Worm (Caenorhabditis elegans) whole organism, young adult: ENCODE results near the gene F25B5.3.

Experiments used
- B0035.1 ChIP-seq: sonication (generic microtip); optimal IDR thresholded peaks from 2 replicates; lab custom pipeline; 2016; ENCODE audit warnings: missing genetic modification characterization, mild to moderate bottlenecking, missing compliant biosample characterization, missing genotype, missing genetic modification reagents
- B0261.1 ChIP-seq: sonication (generic microtip); optimal IDR thresholded peaks from 2 replicates; lab custom pipeline; 2016; ENCODE audit warnings: mild to moderate bottlenecking, missing genetic modification characterization, moderate library complexity, missing compliant biosample characterization
- C17E4.6 ChIP-seq: fragments of 200-800 bp; sonication (Bioruptor generic); IDR thresholded peaks from 2 replicates; pipeline ENCODE4 v1.3.6; 2022; ENCODE audit warnings: missing genetic modification reagents, missing genetic modification characterization, missing compliant biosample characterization
- F10E7.11 ChIP-seq: sonication (generic microtip); optimal IDR thresholded peaks from 2 replicates; lab custom pipeline; 2017; ENCODE audit warnings: mild to moderate bottlenecking, missing genetic modification characterization, moderate library complexity, missing compliant biosample characterization
- F23B12.7 ChIP-seq: sonication (generic microtip); optimal IDR thresholded peaks from 2 replicates; lab custom pipeline; 2017; ENCODE audit warnings: missing genetic modification characterization, mild to moderate bottlenecking, missing compliant biosample characterization, antibody characterized with exemption, moderate library complexity; ENCODE audit not compliant: insufficient read depth
- F57A8.1 ChIP-seq: fragments of 200-800 bp; sonication (Bioruptor generic); optimal IDR thresholded peaks from 2 replicates; lab custom pipeline; 2018; ENCODE audit warnings: mild to moderate bottlenecking, missing genetic modification characterization, moderate library complexity, missing compliant biosample characterization
- K11D2.4 ChIP-seq: fragments of 200-800 bp; sonication (Bioruptor generic); IDR thresholded peaks from 2 replicates; pipeline ENCODE4 v1.3.6; 2022; ENCODE audit warnings: missing genetic modification reagents, missing genetic modification characterization, missing compliant biosample characterization
- T07F8.4 ChIP-seq: sonication (generic microtip); optimal IDR thresholded peaks from 2 replicates; lab custom pipeline; 2016; ENCODE audit warnings: mild to moderate bottlenecking, missing genetic modification characterization, moderate library complexity, missing compliant biosample characterization
- T26A5.8 ChIP-seq: sonication (generic microtip); optimal IDR thresholded peaks from 2 replicates; lab custom pipeline; 2016; ENCODE audit warnings: missing genetic modification characterization, missing compliant biosample characterization
- Y56A3A.18 ChIP-seq: fragments of 200-800 bp; sonication (Bioruptor generic); IDR thresholded peaks from 2 replicates; pipeline ENCODE4 v1.3.6; 2022; ENCODE audit warnings: missing genetic modification reagents, missing genetic modification characterization, missing compliant biosample characterization
- Y79H2A.3 ChIP-seq: fragments of 200-800 bp; sonication (Bioruptor generic); conservative IDR thresholded peaks from 2 replicates; pipeline ENCODE4 v1.3.6; 2022; ENCODE audit warnings: missing genetic modification reagents, missing genetic modification characterization, missing compliant biosample characterization
- ZK185.1 ChIP-seq: sonication (generic microtip); optimal IDR thresholded peaks from 2 replicates; lab custom pipeline; 2016; ENCODE audit warnings: mild to moderate bottlenecking, missing genetic modification characterization, missing compliant biosample characterization; ENCODE audit not compliant: poor library complexity, severe bottlenecking
- ama-1 ChIP-seq, 3 experiments: fragments of 150-350 bp in 1 of 3; sonication (generic microtip) in 2 of 3; optimal IDR thresholded peaks; 2 replicates each; lab custom pipeline; 2014 to 2018; ENCODE audit warnings: missing biosample characterization in 2 of 3, missing genetic modification characterization in 2 of 3, missing genetic modification reagents in 2 of 3
- aptf-2 ChIP-seq: fragments of 200-800 bp; sonication (Bioruptor generic); conservative IDR thresholded peaks from 2 replicates; pipeline ENCODE4 v1.3.6; 2022; ENCODE audit warnings: missing genetic modification reagents, missing genetic modification characterization, missing compliant biosample characterization
- athp-1 ChIP-seq: sonication (generic microtip); optimal IDR thresholded peaks from 2 replicates; lab custom pipeline; 2017; ENCODE audit warnings: mild to moderate bottlenecking, missing genetic modification characterization, missing compliant biosample characterization
- attf-5 ChIP-seq: fragments of 200-800 bp; sonication (Bioruptor generic); optimal IDR thresholded peaks from 2 replicates; lab custom pipeline; 2018; ENCODE audit warnings: mild to moderate bottlenecking, missing genetic modification characterization, missing compliant biosample characterization
- bed-2 ChIP-seq: fragments of 200-800 bp; sonication (Bioruptor generic); IDR thresholded peaks from 2 replicates; pipeline ENCODE4 v1.3.6; 2022; ENCODE audit warnings: missing genetic modification reagents, missing genetic modification characterization, missing compliant biosample characterization
- cebp-1 ChIP-seq, 2 experiments: fragments of 200-800 bp in 1 of 2; sonication (Bioruptor generic) in 1 of 2; sonication (generic microtip) in 1 of 2; IDR thresholded peaks in 1 of 2; optimal IDR thresholded peaks in 1 of 2; 2 replicates each; pipeline versions ENCODE4 v1.3.6 to Lab custom; 2017 to 2022; ENCODE audit warnings: missing compliant biosample characterization in 2 of 2, missing genetic modification characterization in 2 of 2, mild to moderate bottlenecking in 1 of 2, missing genetic modification reagents in 1 of 2, moderate library complexity in 1 of 2
- ceh-100 ChIP-seq: fragments of 200-800 bp; sonication (Bioruptor generic); IDR thresholded peaks from 2 replicates; pipeline ENCODE4 v1.3.6; 2022; ENCODE audit warnings: missing genetic modification reagents, missing genetic modification characterization, missing compliant biosample characterization
- ceh-58 ChIP-seq: fragments of 200-800 bp; sonication (Bioruptor generic); IDR thresholded peaks from 2 replicates; pipeline ENCODE4 v1.3.6; 2022; ENCODE audit warnings: missing genetic modification characterization, missing compliant biosample characterization
- dox-1 ChIP-seq: fragments of 200-800 bp; sonication (Bioruptor generic); IDR thresholded peaks from 2 replicates; pipeline ENCODE4 v1.3.6; 2022; ENCODE audit warnings: missing genetic modification reagents, missing genetic modification characterization, missing compliant biosample characterization
- egl-18 ChIP-seq: fragments of 200-800 bp; sonication (Bioruptor generic); IDR thresholded peaks from 2 replicates; pipeline ENCODE4 v1.3.6; 2022; ENCODE audit warnings: missing genetic modification reagents, missing genetic modification characterization, missing compliant biosample characterization
- egrh-3 ChIP-seq: fragments of 200-800 bp; sonication (Bioruptor generic); IDR thresholded peaks from 2 replicates; pipeline ENCODE4 v1.3.6; 2022; ENCODE audit warnings: missing genetic modification reagents, missing genetic modification characterization, missing compliant biosample characterization
- ekl-4 ChIP-seq: fragments of 200-800 bp; sonication (Bioruptor generic); IDR thresholded peaks from 2 replicates; pipeline ENCODE4 v1.3.6; 2022; ENCODE audit warnings: missing genetic modification reagents, missing genetic modification characterization, missing compliant biosample characterization
- gei-17 ChIP-seq: fragments of 200-800 bp; sonication (Bioruptor generic); optimal IDR thresholded peaks from 2 replicates; lab custom pipeline; 2018; ENCODE audit warnings: mild to moderate bottlenecking, missing genetic modification characterization, missing compliant biosample characterization
- him-1 ChIP-seq: sonication (generic microtip); optimal IDR thresholded peaks from 2 replicates; lab custom pipeline; 2016; ENCODE audit warnings: missing genotype, missing genetic modification reagents, missing genetic modification characterization, missing compliant biosample characterization
- hmg-1.2 ChIP-seq: fragments of 200-800 bp; sonication (Bioruptor generic); IDR thresholded peaks from 2 replicates; pipeline ENCODE4 v1.3.6; 2022; ENCODE audit warnings: missing genetic modification reagents, missing genetic modification characterization, missing compliant biosample characterization
- hmg-20 ChIP-seq: fragments of 200-800 bp; sonication (Bioruptor generic); IDR thresholded peaks from 2 replicates; pipeline ENCODE4 v1.3.6; 2022; ENCODE audit warnings: missing genetic modification reagents, missing genetic modification characterization, missing compliant biosample characterization
- lin-26 ChIP-seq: fragments of 200-800 bp; sonication (Bioruptor generic); IDR thresholded peaks from 2 replicates; pipeline ENCODE4 v1.3.6; 2022; ENCODE audit warnings: missing genetic modification reagents, missing genetic modification characterization, missing compliant biosample characterization
- lin-35 ChIP-seq, 3 experiments: fragments of 150-350 bp in 2 of 3; sonication (generic microtip) in 1 of 3; optimal IDR thresholded peaks; 2 replicates each; lab custom pipeline; 2014 to 2018; ENCODE audit warnings: missing biosample characterization in 3 of 3, missing genetic modification characterization in 3 of 3, missing genetic modification reagents in 3 of 3
- lin-54 ChIP-seq: fragments of 200-800 bp; sonication (Bioruptor generic); optimal IDR thresholded peaks from 2 replicates; lab custom pipeline; 2018; ENCODE audit warnings: mild to moderate bottlenecking, missing genetic modification characterization, missing compliant biosample characterization
- madf-3 ChIP-seq: fragments of 200-800 bp; sonication (Bioruptor generic); IDR thresholded peaks from 2 replicates; pipeline ENCODE4 v1.3.6; 2022; ENCODE audit warnings: missing genetic modification reagents, missing genetic modification characterization, missing compliant biosample characterization
- madf-6 ChIP-seq: fragments of 200-800 bp; sonication (Bioruptor generic); IDR thresholded peaks from 2 replicates; pipeline ENCODE4 v1.3.6; 2022; ENCODE audit warnings: missing genetic modification reagents, missing genetic modification characterization, missing compliant biosample characterization
- mcd-1 ChIP-seq: fragments of 200-800 bp; sonication (Bioruptor generic); IDR thresholded peaks from 2 replicates; pipeline ENCODE4 v1.3.6; 2022; ENCODE audit warnings: missing genetic modification reagents, missing genetic modification characterization, missing compliant biosample characterization
- nfyb-1 ChIP-seq: fragments of 200-800 bp; sonication (Bioruptor generic); IDR thresholded peaks from 2 replicates; pipeline ENCODE4 v1.3.6; 2022; ENCODE audit warnings: missing genetic modification reagents, missing genetic modification characterization, missing compliant biosample characterization
- rec-8 ChIP-seq, 2 experiments: sonication (generic microtip); optimal IDR thresholded peaks; 2 replicates each; lab custom pipeline; 2016; ENCODE audit warnings: mild to moderate bottlenecking in 2 of 2, missing genetic modification characterization in 2 of 2, missing genetic modification reagents in 2 of 2, missing genotype in 2 of 2, missing biosample characterization in 1 of 2, missing compliant biosample characterization in 1 of 2, moderate library complexity in 1 of 2
- repo-1 ChIP-seq: sonication (generic microtip); optimal IDR thresholded peaks from 2 replicates; lab custom pipeline; 2017; ENCODE audit warnings: mild to moderate bottlenecking, missing genetic modification characterization, missing compliant biosample characterization
- snpc-1.1 ChIP-seq: sonication (generic microtip); optimal IDR thresholded peaks from 2 replicates; lab custom pipeline; 2017; ENCODE audit warnings: missing genetic modification characterization, mild to moderate bottlenecking, missing compliant biosample characterization, antibody characterized with exemption, moderate library complexity, missing genotype, missing genetic modification reagents; ENCODE audit not compliant: insufficient read depth
- somi-1 ChIP-seq: fragments of 200-800 bp; sonication (Bioruptor generic); optimal IDR thresholded peaks from 2 replicates; lab custom pipeline; 2018; ENCODE audit warnings: mild to moderate bottlenecking, missing genetic modification characterization, missing compliant biosample characterization
- sptf-2 ChIP-seq: fragments of 200-800 bp; sonication (Bioruptor generic); optimal IDR thresholded peaks from 2 replicates; lab custom pipeline; 2018; ENCODE audit warnings: mild to moderate bottlenecking, missing genetic modification characterization, missing compliant biosample characterization
- tlf-1 ChIP-seq: fragments of 200-800 bp; sonication (Bioruptor generic); optimal IDR thresholded peaks from 2 replicates; lab custom pipeline; 2018; ENCODE audit warnings: mild to moderate bottlenecking, missing genetic modification characterization, missing compliant biosample characterization
- zfh-2 ChIP-seq: fragments of 200-800 bp; sonication (Bioruptor generic); conservative IDR thresholded peaks from 2 replicates; pipeline ENCODE4 v1.3.6; 2022; ENCODE audit warnings: missing genetic modification reagents, missing genetic modification characterization, missing compliant biosample characterization
- ztf-18 ChIP-seq: sonication (generic microtip); optimal IDR thresholded peaks from 2 replicates; lab custom pipeline; 2016; ENCODE audit warnings: missing genotype, mild to moderate bottlenecking, missing genetic modification characterization, missing compliant biosample characterization

The F25B5.3 gene

ce11 chrIII:5953041-5953912 is 4.6 kb downstream of the F25B5.3 start (continued):
- peak; percentile 7; the same call in 1 of the 2 replicates for TF ChIP-seq ekl-4
- no peak for TF ChIP-seq cebp-1 (GFP tag; IDR thresholded peaks at IDR 0.05; lab: Robert Waterston, UW)
- TF ChIP-seq cebp-1 (tag; optimal IDR thresholded peaks at IDR 0.05; lab: Kevin White, UChicago) = peak; percentile 35
- TF ChIP-seq hmg-20 = peak; percentile 28; the same call in 1 of the 2 replicates
- 0 out of 2 replicates have a peak, but pooled peaks have one; percentile 62 for TF ChIP-seq ceh-58 (GFP tag; lab: Robert Waterston, UW)
- TF ChIP-seq K11D2.4 (GFP tag; lab: Robert Waterston, UW) = 0 out of 2 replicates have a peak, but pooled peaks have one; percentile 22
- TF ChIP-seq T07F8.4 (tag; lab: Kevin White, UChicago) = no peak
- TF ChIP-seq dox-1 (GFP tag; lab: Robert Waterston, UW) = peak; percentile 35; the same call in 1 of the 2 replicates
- TF ChIP-seq aptf-2 (GFP tag; lab: Robert Waterston, UW) = no peak
- peak; percentile 38; the same call in 1 of the 2 replicates for TF ChIP-seq lin-26 (GFP tag; lab: Robert Waterston, UW)
- TF ChIP-seq tlf-1 (GFP tag; lab: Kevin White, UChicago) = peak; percentile 43
- 0 out of 2 replicates have a peak, but pooled peaks have one; percentile 49 for TF ChIP-seq Y79H2A.3 (GFP tag; lab: Robert Waterston, UW)
- TF ChIP-seq Y56A3A.18 (GFP tag; lab: Robert Waterston, UW) = 0 out of 2 replicates have a peak, but pooled peaks have one; percentile 74
- TF ChIP-seq gei-17 (GFP tag; lab: Kevin White, UChicago) = no peak
- TF ChIP-seq rec-8 (tag; optimal IDR thresholded peaks at IDR 0.05; lab: Kevin White, UChicago) = peak; percentile 7 to 29
- TF ChIP-seq ama-1 (optimal IDR thresholded peaks at IDR 0.05; lab: Kevin White, UChicago) = peak; percentile 2
- peak in 1 of 2 experiments; percentile 70 for TF ChIP-seq ama-1 (GFP tag; optimal IDR thresholded peaks at IDR 0.05; lab: Kevin White, UChicago)
- TF ChIP-seq athp-1 = peak; percentile 31
- TF ChIP-seq F57A8.1 (GFP tag; lab: Kevin White, UChicago) = no peak
- TF ChIP-seq lin-35 (GFP tag; optimal IDR thresholded peaks at IDR 0.05; lab: Kevin White, UChicago) = peak in 1 of 3 experiments; percentile 52
- TF ChIP-seq B0261.1 (tag; lab: Kevin White, UChicago) = no peak
- 0 out of 2 replicates have a peak, but pooled peaks have one; percentile 3 for TF ChIP-seq egl-18 (GFP tag; lab: Robert Waterston, UW)
- 0 out of 2 replicates have a peak, but pooled peaks have one; percentile 30 for TF ChIP-seq madf-3 (GFP tag; lab: Robert Waterston, UW)
- 0 out of 2 replicates have a peak, but pooled peaks have one; percentile 23 for TF ChIP-seq madf-6
- TF ChIP-seq F10E7.11 (tag; lab: Kevin White, UChicago) = peak; percentile 21
- TF ChIP-seq mcd-1 = no peak; the same call in 1 of the 2 replicates
- peak; percentile 23 for TF ChIP-seq B0035.1
- TF ChIP-seq lin-54 (GFP tag; lab: Kevin White, UChicago) = peak; percentile 33
- TF ChIP-seq ZK185.1 (tag; lab: Kevin White, UChicago) = peak; percentile 23
- no peak for TF ChIP-seq hmg-1.2 (GFP tag; lab: Robert Waterston, UW)
- peak; percentile 49 for TF ChIP-seq repo-1
- TF ChIP-seq somi-1 (GFP tag; lab: Kevin White, UChicago) = peak; percentile 11
- 0 out of 2 replicates have a peak, but pooled peaks have one; percentile 54 for TF ChIP-seq nfyb-1

- no peak for TF ChIP-seq attf-5
- no peak for TF ChIP-seq F23B12.7 (tag; lab: Kevin White, UChicago)
- TF ChIP-seq hmg-1.2 (GFP tag; lab: Robert Waterston, UW) = no peak
- TF ChIP-seq him-1 (tag; lab: Kevin White, UChicago) = no peak
- peak; percentile 87 for TF ChIP-seq zfh-2 (GFP tag; lab: Robert Waterston, UW)
- no peak for TF ChIP-seq C17E4.6
- TF ChIP-seq bed-2 = peak; percentile 11; the same call in 1 of the 2 replicates
- TF ChIP-seq ztf-18 (tag; lab: Kevin White, UChicago) = no peak
- no peak for TF ChIP-seq F10E7.11 (tag; lab: Kevin White, UChicago)
- TF ChIP-seq snpc-1.1 (tag; lab: Kevin White, UChicago) = no peak
- TF ChIP-seq mcd-1 = peak; percentile 26; the same call in 1 of the 2 replicates
- peak; percentile 81; the same call in 1 of the 2 replicates for TF ChIP-seq egrh-3 (GFP tag; lab: Robert Waterston, UW)
- TF ChIP-seq ceh-100 (GFP tag; lab: Robert Waterston, UW) = no peak
- TF ChIP-seq sptf-2 (GFP tag; lab: Kevin White, UChicago) = no peak
- TF ChIP-seq ceh-58 (GFP tag; lab: Robert Waterston, UW) = no peak
- no peak for TF ChIP-seq lin-26 (GFP tag; lab: Robert Waterston, UW)
- TF ChIP-seq T26A5.8 (tag; lab: Kevin White, UChicago) = no peak
Measured at ce11 chrIII:5953913-5954290, 5.2 kb downstream of the F25B5.3 start.
